Worm (Caenorhabditis elegans): ENCODE data around the gene dvc-1.

ce11 chrV:11247846-11248245, 8.7 kb upstream of the dvc-1 start, which contains the start of gene mam-4:
- TF ChIP-seq ztf-11 (tag; optimal IDR thresholded peaks at IDR 0.05) (no peak), nhr-76 (tag; optimal IDR thresholded peaks at IDR 0.05) (no peak), hlh-1 (tag; optimal IDR thresholded peaks at IDR 0.05) (no peak), lin-13 (tag; optimal IDR thresholded peaks at IDR 0.05) (no peak), snpc-4 (tag; optimal IDR thresholded peaks at IDR 0.05) (no peak)
